Fruit fly (Drosophila melanogaster): ENCODE data around the gene Nmd3.

Nmd3 gene

DNA sequence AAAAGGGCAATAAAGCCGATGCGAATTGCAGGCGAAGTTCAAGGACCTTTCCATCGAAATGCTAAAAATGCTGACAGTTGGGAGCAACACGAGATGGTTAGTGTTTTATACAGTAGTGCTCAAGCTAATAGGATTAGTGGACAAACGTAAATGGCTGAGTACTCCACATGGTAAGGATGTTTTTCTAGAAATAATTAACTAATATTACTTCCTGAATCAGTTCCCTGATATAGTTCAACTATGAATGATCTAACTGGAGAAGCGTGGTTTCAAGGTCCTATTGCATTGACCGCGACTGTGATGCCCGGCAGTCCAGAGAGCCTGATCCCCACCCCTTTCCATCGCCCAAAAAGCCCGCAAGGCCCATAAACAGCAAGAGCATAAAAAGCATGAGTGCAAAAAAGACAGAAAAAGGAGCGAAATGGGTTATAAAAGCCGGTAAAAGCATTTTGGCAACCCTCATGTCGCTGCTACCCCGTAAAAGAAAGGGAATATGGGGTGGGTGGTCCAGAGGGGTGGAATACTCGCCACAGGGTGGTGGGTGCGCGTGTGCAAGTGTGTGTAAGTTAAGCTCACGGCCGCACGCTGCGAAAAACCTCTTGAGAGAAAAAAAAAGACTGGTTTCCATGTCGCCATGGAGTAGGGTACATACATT is 50.1 kb downstream of the Nmd3 start (continued):
- TF ChIP-seq knrl (GFP tag; IDR thresholded peaks at IDR 0.05; ENCODE audit: partially characterized antibody) (no peak), mam (GFP tag; optimal IDR thresholded peaks at IDR 0.05) (peak; percentile 61), Vsx1 (GFP tag; optimal IDR thresholded peaks at IDR 0.05) (peak; percentile 18), CG3163 (GFP tag; optimal IDR thresholded peaks at IDR 0.05) (peak; percentile 9), CG10543 (GFP tag; optimal IDR thresholded peaks at IDR 0.05) (no peak), ac (GFP tag; optimal IDR thresholded peaks at IDR 0.05) (no peak), pros (GFP tag; optimal IDR thresholded peaks at IDR 0.05) (peak; percentile 77), CG17568 (GFP tag; optimal IDR thresholded peaks at IDR 0.05) (peak; percentile 28), Ada2b (GFP tag; IDR thresholded peaks at IDR 0.05) (peak; percentile 43; the same call in 1 of the 2 replicates), Dip3 (GFP tag; optimal IDR thresholded peaks at IDR 0.05) (no peak), CG34376 (GFP tag; optimal IDR thresholded peaks at IDR 0.05) (no peak), ci (GFP tag; IDR thresholded peaks at IDR 0.05) (peak; percentile 75; the same call in 2 of the 3 replicates), Dek (tag; optimal IDR thresholded peaks at IDR 0.05) (peak; percentile 42), CG15269 (tag; optimal IDR thresholded peaks at IDR 0.05) (peak; percentile 63), so (GFP tag; IDR thresholded peaks at IDR 0.05) (0 out of 3 replicates have a peak, but pooled peaks have one; percentile 35), CG3281 (GFP tag; optimal IDR thresholded peaks at IDR 0.05) (peak; percentile 50), Drgx (GFP tag; IDR thresholded peaks at IDR 0.05) (peak; percentile 71), Dp (GFP tag; optimal IDR thresholded peaks at IDR 0.05) (no peak), Hsf (GFP tag; optimal IDR thresholded peaks at IDR 0.05) (peak; percentile 65), CG17359 (tag; optimal IDR thresholded peaks at IDR 0.05) (peak; percentile 79), H2.0 (GFP tag; IDR thresholded peaks at IDR 0.05) (peak; percentile 66), Gsc (GFP tag; IDR thresholded peaks at IDR 0.05) (no peak), Awh (GFP tag; IDR thresholded peaks at IDR 0.05) (peak; percentile 74), CG30020 (tag; optimal IDR thresholded peaks at IDR 0.05) (no peak), CG7786 (GFP tag; optimal IDR thresholded peaks at IDR 0.05) (peak; percentile 18), E2f2 (GFP tag; IDR thresholded peaks at IDR 0.05) (no peak), CG12391 (tag; optimal IDR thresholded peaks at IDR 0.05) (peak; percentile 69), CG13775 (GFP tag; optimal IDR thresholded peaks at IDR 0.05) (peak; percentile 30), bcd (GFP tag; optimal IDR thresholded peaks at IDR 0.05) (peak; percentile 55), Hey (tag; optimal IDR thresholded peaks at IDR 0.05) (no peak), CG7357 (GFP tag; IDR thresholded peaks at IDR 0.05) (peak; percentile 49; the same call in 1 of the 3 replicates), CG8944 (GFP tag; optimal IDR thresholded peaks at IDR 0.05) (peak; percentile 55), CG4404 (GFP tag; IDR thresholded peaks at IDR 0.05) (peak; percentile 33), bab2 (GFP tag; optimal IDR thresholded peaks at IDR 0.05) (peak; percentile 61), Med (GFP tag) (peak; percentile 90), Gug (GFP tag; IDR thresholded peaks at IDR 0.05) (peak; percentile 24; the same call in 1 of the 4 replicates), CG14441 (GFP tag; IDR thresholded peaks at IDR 0.05) (peak; percentile 51; the same call in 1 of the 2 replicates), onecut (GFP tag; IDR thresholded peaks at IDR 0.05) (peak; percentile 50), danr (GFP tag; IDR thresholded peaks at IDR 0.05) (peak; percentile 44; the same call in 1 of the 2 replicates), Fer2 (tag; optimal IDR thresholded peaks at IDR 0.05) (no peak), ATbp (GFP tag; optimal IDR thresholded peaks at IDR 0.05) (peak; percentile 74), BEAF-32 (GFP tag; optimal IDR thresholded peaks at IDR 0.05) (no peak), luna (GFP tag; optimal IDR thresholded peaks at IDR 0.05) (peak; percentile 27), lilli (GFP tag; optimal IDR thresholded peaks at IDR 0.05) (peak; percentile 61), CG32532 (GFP tag; IDR thresholded peaks at IDR 0.05) (peak; percentile 70), pzg (GFP tag; optimal IDR thresholded peaks at IDR 0.05) (no peak), CG17829 (tag; optimal IDR thresholded peaks at IDR 0.05) (peak; percentile 64), CG16863 (GFP tag; optimal IDR thresholded peaks at IDR 0.05) (peak; percentile 59), psq (GFP tag; optimal IDR thresholded peaks at IDR 0.05) (no peak), unc-4 (GFP tag; IDR thresholded peaks at IDR 0.05; ENCODE audit: partially characterized antibody) (no peak)

All from whole organism, embryonic.